Worm (Caenorhabditis elegans) whole organism, L3 larva: ENCODE measurements around the gene Y14H12B.2.

Source experiments
- R02D3.7 ChIP-seq: fragments of 150-350 bp; optimal IDR thresholded peaks from 2 replicates; lab custom pipeline; 2014; ENCODE audit warnings: missing biosample characterization, missing genetic modification characterization
- elt-1 ChIP-seq: fragments of 150-350 bp; optimal IDR thresholded peaks from 2 replicates; lab custom pipeline; 2014; ENCODE audit warnings: missing biosample characterization, missing genetic modification characterization
- fos-1 ChIP-seq: fragments of 150-350 bp; optimal IDR thresholded peaks from 2 replicates; lab custom pipeline; 2014; ENCODE audit warnings: missing biosample characterization, missing genetic modification characterization
- lsy-12 ChIP-seq: sonication (generic microtip); optimal IDR thresholded peaks from 2 replicates; lab custom pipeline; 2016; ENCODE audit warnings: mild to moderate bottlenecking, missing genetic modification characterization, missing compliant biosample characterization
- nfya-1 ChIP-seq: sonication (generic microtip); optimal IDR thresholded peaks from 2 replicates; lab custom pipeline; 2017; ENCODE audit warnings: missing genetic modification characterization, mild to moderate bottlenecking, missing compliant biosample characterization, antibody characterized with exemption, moderate library complexity; ENCODE audit not compliant: insufficient read depth
- nhr-11 ChIP-seq: fragments of 150-350 bp; optimal IDR thresholded peaks from 2 replicates; lab custom pipeline; 2014; ENCODE audit warnings: missing biosample characterization, missing genetic modification characterization
- nhr-77 ChIP-seq: fragments of 150-350 bp; optimal IDR thresholded peaks from 2 replicates; lab custom pipeline; 2014; ENCODE audit warnings: missing biosample characterization, missing genetic modification characterization
- sea-2 ChIP-seq: fragments of 150-350 bp; sonication (generic microtip); optimal IDR thresholded peaks from 4 replicates; lab custom pipeline; 2014; ENCODE audit warnings: missing biosample characterization, missing genetic modification reagents, missing genetic modification characterization
- unc-39 ChIP-seq: sonication (generic microtip); optimal IDR thresholded peaks from 4 replicates; lab custom pipeline; 2017; ENCODE audit warnings: missing biosample characterization, missing genetic modification characterization
- ztf-11 ChIP-seq: fragments of 150-350 bp; optimal IDR thresholded peaks from 2 replicates; lab custom pipeline; 2014; ENCODE audit warnings: missing biosample characterization, missing genetic modification characterization
- ztf-4 ChIP-seq: fragments of 150-350 bp; optimal IDR thresholded peaks from 2 replicates; lab custom pipeline; 2014; ENCODE audit warnings: missing biosample characterization, missing genetic modification characterization

- TF ChIP-seq unc-39 (tag; lab: Kevin White, UChicago), result no peak
- TF ChIP-seq ztf-11 (tag; lab: Kevin White, UChicago), result no peak
- TF ChIP-seq ztf-4 (tag; lab: Kevin White, UChicago), result no peak
- TF ChIP-seq elt-1 (tag; lab: Kevin White, UChicago), result no peak
- no peak for TF ChIP-seq lsy-12 (tag; lab: Kevin White, UChicago)
- TF ChIP-seq R02D3.7 (tag; lab: Kevin White, UChicago), result no peak
- no peak for TF ChIP-seq fos-1
- no peak for TF ChIP-seq nfya-1 (tag; lab: Kevin White, UChicago)
- TF ChIP-seq nhr-11, result no peak
- no peak for TF ChIP-seq sea-2
- TF ChIP-seq nhr-77, result no peak
Observed at ce11 chrII:3935098-3935497, 1.6 kb upstream of the Y14H12B.2 start.
